Fruit fly (Drosophila melanogaster): ENCODE results near the gene olf413.

The olf413 gene

DNA sequence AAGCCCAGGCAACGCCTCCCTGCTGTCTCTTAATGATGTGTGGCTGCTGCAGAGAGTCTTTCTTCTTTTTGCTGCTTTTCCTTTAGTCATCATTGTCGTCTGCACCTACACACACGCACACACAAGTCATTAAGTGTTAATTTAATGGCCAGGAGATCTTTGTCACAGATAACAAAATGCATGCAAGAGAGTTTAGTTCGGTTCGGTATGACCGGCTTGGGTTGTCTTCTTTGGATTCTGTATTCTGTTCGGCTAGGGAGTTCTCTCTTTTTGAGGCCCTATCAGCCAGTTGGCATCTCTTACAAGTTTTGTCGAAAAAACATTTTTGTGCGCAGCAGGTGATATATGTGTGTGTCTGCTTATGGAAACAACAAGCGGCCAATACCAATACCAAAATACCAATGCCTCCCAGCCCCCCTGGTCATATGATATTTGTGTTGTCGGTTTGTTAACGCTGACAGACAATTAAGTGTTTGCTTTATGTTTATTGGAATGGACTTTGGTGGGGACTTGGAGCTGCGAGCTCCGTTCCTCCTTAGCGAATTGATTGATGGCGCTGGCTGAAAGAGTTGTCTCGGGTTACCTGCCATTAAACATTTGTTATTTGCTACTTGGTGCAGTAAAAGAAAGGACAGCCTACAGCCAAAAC, 40.9 kb downstream of the olf413 start (continued):
- TF ChIP-seq caup (GFP tag; optimal IDR thresholded peaks at IDR 0.05; ENCODE audit: severe bottlenecking), result peak; percentile 23
- TF ChIP-seq wdn (GFP tag; IDR thresholded peaks at IDR 0.05), result no peak
- TF ChIP-seq Awh (GFP tag; IDR thresholded peaks at IDR 0.05), result peak; percentile 73
- TF ChIP-seq abd-A (tag; optimal IDR thresholded peaks at IDR 0.05), result peak; percentile 96
- peak; percentile 11 for TF ChIP-seq odd (GFP tag; optimal IDR thresholded peaks at IDR 0.05)

DNA sequence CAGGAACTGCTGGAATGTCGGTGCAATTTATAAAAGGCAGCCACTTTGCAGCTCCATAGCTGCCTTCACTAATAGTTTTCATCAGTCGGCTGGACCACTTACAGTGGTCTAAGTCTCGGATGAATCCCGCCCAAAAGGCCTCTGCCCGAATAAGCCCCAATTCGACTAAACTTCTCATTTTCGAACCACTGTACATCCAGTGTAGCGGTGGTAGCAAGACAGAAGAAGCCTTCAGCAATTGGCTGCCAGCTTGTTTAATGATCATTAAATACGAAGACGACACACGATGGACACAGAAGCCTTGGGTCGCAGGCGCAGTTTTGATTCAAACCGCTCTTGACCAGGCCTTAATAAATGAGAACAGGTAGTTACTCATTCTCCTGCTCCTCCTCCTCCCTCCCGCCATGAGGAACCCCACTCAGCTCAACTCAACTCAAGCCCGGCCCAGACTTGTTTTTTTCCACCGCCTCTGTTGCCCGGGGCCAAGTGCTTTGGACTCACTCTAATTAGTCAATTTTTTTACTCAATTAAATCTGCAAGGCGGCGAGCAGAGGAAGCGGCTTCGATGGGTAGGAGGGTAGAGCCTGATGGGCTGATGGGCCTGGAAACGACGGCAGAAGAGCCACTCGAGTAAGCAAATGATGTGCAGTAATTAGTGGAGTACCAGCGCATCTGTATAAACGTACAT, 43.3 kb downstream of the olf413 start:
- TF ChIP-seq zen2 (GFP tag; IDR thresholded peaks at IDR 0.05; ENCODE audit: partially characterized antibody), result 0 out of 3 replicates have a peak, but pooled peaks have one; percentile 17
- 0 out of 3 replicates have a peak, but pooled peaks have one; percentile 35 for TF ChIP-seq z (GFP tag; IDR thresholded peaks at IDR 0.05)
- TF ChIP-seq Ets65A (GFP tag), result peak; percentile 46
- no peak for TF ChIP-seq her (GFP tag; optimal IDR thresholded peaks at IDR 0.05)

DNA sequence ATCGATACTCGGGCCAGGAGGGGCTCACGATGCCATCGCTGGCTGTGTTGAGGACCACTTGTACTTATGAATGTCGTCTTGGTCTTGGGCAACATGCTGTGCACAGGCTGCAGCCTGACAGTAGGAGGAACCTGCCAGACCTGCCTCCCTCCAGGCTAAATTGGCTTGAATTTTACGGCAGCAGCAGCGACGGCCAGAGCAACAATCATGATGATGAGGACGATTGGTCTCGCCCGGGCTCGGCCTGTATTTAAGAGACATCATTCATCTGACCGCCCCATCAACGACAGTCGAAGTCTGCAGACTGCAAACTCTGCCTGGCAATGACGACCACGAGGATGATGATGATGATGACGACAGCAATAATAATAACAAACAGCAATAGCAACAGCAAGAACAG, 45.7 kb downstream of the olf413 start:
- TF ChIP-seq CG14050 (GFP tag; IDR thresholded peaks at IDR 0.05) (no peak), Eip74EF (GFP tag; optimal IDR thresholded peaks at IDR 0.05) (no peak), CG32772 (GFP tag; IDR thresholded peaks at IDR 0.05) (no peak), twi (tag; optimal IDR thresholded peaks at IDR 0.05) (no peak), Stat92E (GFP tag; optimal IDR thresholded peaks at IDR 0.05) (no peak), CG1792 (GFP tag; optimal IDR thresholded peaks at IDR 0.05) (no peak), CG15479 (GFP tag; optimal IDR thresholded peaks at IDR 0.05) (no peak), Gsc (GFP tag; IDR thresholded peaks at IDR 0.05) (no peak), lab (GFP tag; optimal IDR thresholded peaks at IDR 0.05) (no peak), Pdp1 (GFP tag; optimal IDR thresholded peaks at IDR 0.05) (no peak), CG16813 (GFP tag; IDR thresholded peaks at IDR 0.05; ENCODE audit: partially characterized antibody) (0 out of 3 replicates have a peak, but pooled peaks have one; percentile 23), pho (GFP tag; optimal IDR thresholded peaks at IDR 0.05) (no peak), Ravus (GFP tag; IDR thresholded peaks at IDR 0.05) (no peak), CG10959 (GFP tag; IDR thresholded peaks at IDR 0.05) (no peak), Med (GFP tag) (peak; percentile 58), BEAF-32 (GFP tag; optimal IDR thresholded peaks at IDR 0.05) (peak; percentile 18), CG4730 (GFP tag; IDR thresholded peaks at IDR 0.05) (no peak), prd (optimal IDR thresholded peaks at IDR 0.05) (no peak), prd (GFP tag; IDR thresholded peaks at IDR 0.05) (peak; percentile 41; the same call in 1 of the 3 replicates), otp (GFP tag; IDR thresholded peaks at IDR 0.05) (no peak), CG12942 (GFP tag; optimal IDR thresholded peaks at IDR 0.05) (no peak), sens (GFP tag) (no peak), chinmo (GFP tag; IDR thresholded peaks at IDR 0.05; ENCODE audit: partially characterized antibody) (0 out of 4 replicates have a peak, but pooled peaks have one; percentile 22), CG10462 (GFP tag; optimal IDR thresholded peaks at IDR 0.05) (no peak), zen (tag; optimal IDR thresholded peaks at IDR 0.05) (peak; percentile 94), CG16779 (GFP tag; IDR thresholded peaks at IDR 0.05) (no peak), toy (GFP tag; IDR thresholded peaks at IDR 0.05) (no peak), Mrtf (GFP tag; IDR thresholded peaks at IDR 0.05) (no peak), oc (tag; optimal IDR thresholded peaks at IDR 0.05) (no peak), Blimp-1 (GFP tag; optimal IDR thresholded peaks at IDR 0.05) (no peak), vnd (GFP tag; IDR thresholded peaks at IDR 0.05; ENCODE audit: partially characterized antibody) (no peak)
